Worm (Caenorhabditis elegans): ENCODE results near the gene spot-1.

DNA sequence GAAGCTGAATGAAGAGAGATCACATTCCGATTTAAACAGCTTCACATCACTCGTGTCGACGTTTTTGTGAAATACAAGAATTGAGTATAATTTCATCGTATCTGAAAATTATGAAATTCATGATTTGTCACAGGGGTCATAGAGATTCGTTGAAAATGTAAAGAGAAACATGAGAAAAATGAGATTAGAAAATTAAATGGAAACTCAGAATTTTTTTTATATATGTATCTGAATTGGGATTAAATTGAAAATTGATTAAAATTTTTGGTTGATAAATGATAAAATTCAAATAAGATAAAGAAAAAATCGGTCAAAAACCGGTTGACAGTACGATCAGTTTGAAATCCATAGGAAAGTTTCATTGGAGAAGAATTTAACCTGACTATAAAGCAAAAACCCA is 10.4 kb upstream of the spot-1 start, which contains the start of gene ykt-6:
- no peak for TF ChIP-seq jun-1 (tag; optimal IDR thresholded peaks at IDR 0.05)
- TF ChIP-seq tbx-2 (tag; optimal IDR thresholded peaks at IDR 0.05): no peak
- no peak for TF ChIP-seq ceh-82 (tag; optimal IDR thresholded peaks at IDR 0.05)
- TF ChIP-seq unc-62 (GFP tag; optimal IDR thresholded peaks at IDR 0.05): no peak

Data from whole organism, L3 larva.